Fruit fly (Drosophila melanogaster) whole organism, embryonic: Measurements from ENCODE around the gene CG9044.

Experiments
- Antp ChIP-seq: fragments of 200-800 bp; sonication (Bioruptor generic); optimal IDR thresholded peaks from 3 replicates; lab custom pipeline; 2016; ENCODE audit warnings: missing biosample characterization, missing genetic modification characterization
- Atf3 ChIP-seq: fragments of 200-800 bp; sonication (Bioruptor generic); optimal IDR thresholded peaks from 3 replicates; lab custom pipeline; 2016; ENCODE audit warnings: missing biosample characterization, missing genetic modification characterization
- Atf6 ChIP-seq: fragments of 200-800 bp; sonication (Bioruptor generic); IDR thresholded peaks from 2 replicates; pipeline ENCODE4 v1.3.6; 2022; ENCODE audit warnings: missing biosample characterization, missing genetic modification characterization
- Blimp-1 ChIP-seq: fragments of 200-800 bp; sonication (Bioruptor generic); optimal IDR thresholded peaks from 3 replicates; lab custom pipeline; 2018; ENCODE audit warnings: missing biosample characterization, missing genetic modification characterization, mild to moderate bottlenecking, moderate library complexity, missing genetic modification reagents
- CG10321 ChIP-seq: fragments of 200-800 bp; sonication (Bioruptor generic); IDR thresholded peaks from 2 replicates; pipeline ENCODE4 v1.3.6; 2022; ENCODE audit warnings: missing biosample characterization, missing genetic modification characterization
- CG10431 ChIP-seq: fragments of 200-800 bp; sonication (Bioruptor generic); optimal IDR thresholded peaks from 3 replicates; lab custom pipeline; 2018; ENCODE audit warnings: missing biosample characterization, mild to moderate bottlenecking, missing genetic modification characterization
- CG11723 ChIP-seq: fragments of 200-800 bp; sonication (Bioruptor generic); optimal IDR thresholded peaks from 2 replicates; lab custom pipeline; 2017; ENCODE audit warnings: missing biosample characterization, mild to moderate bottlenecking, missing genetic modification characterization
- CG12299 ChIP-seq: fragments of 200-800 bp; sonication (Bioruptor generic); optimal IDR thresholded peaks from 2 replicates; lab custom pipeline; 2018; ENCODE audit warnings: missing biosample characterization, mild to moderate bottlenecking, missing genetic modification characterization
- CG13624 ChIP-seq: fragments of 200-800 bp; sonication (Bioruptor generic); optimal IDR thresholded peaks from 2 replicates; lab custom pipeline; 2016; ENCODE audit warnings: missing biosample characterization, missing genetic modification characterization
- CG15601 ChIP-seq: fragments of 200-800 bp; sonication (Bioruptor generic); optimal IDR thresholded peaks from 3 replicates; lab custom pipeline; 2019; ENCODE audit warnings: missing biosample characterization, mild to moderate bottlenecking, missing genetic modification characterization, moderate library complexity
- CG18262 ChIP-seq: fragments of 200-800 bp; optimal IDR thresholded peaks from 3 replicates; lab custom pipeline; 2019; ENCODE audit warnings: missing biosample characterization, mild to moderate bottlenecking, missing genetic modification characterization, moderate library complexity
- CG3163 ChIP-seq: fragments of 200-800 bp; sonication (Bioruptor generic); optimal IDR thresholded peaks from 3 replicates; lab custom pipeline; 2016; ENCODE audit warnings: missing biosample characterization, missing genetic modification characterization
- CG33557 ChIP-seq: fragments of 200-800 bp; sonication (Bioruptor generic); optimal IDR thresholded peaks from 2 replicates; lab custom pipeline; 2019; ENCODE audit warnings: missing biosample characterization, mild to moderate bottlenecking, missing genetic modification characterization, moderate library complexity
- CG4404 ChIP-seq: fragments of 200-800 bp; sonication (Bioruptor generic); IDR thresholded peaks from 2 replicates; pipeline ENCODE4 v1.3.6; 2022; ENCODE audit warnings: missing biosample characterization, missing genetic modification characterization
- CG6175 ChIP-seq: fragments of 200-800 bp; sonication (Bioruptor generic); IDR thresholded peaks from 3 replicates; pipeline ENCODE4 v1.3.6; 2022; ENCODE audit warnings: missing biosample characterization, missing genetic modification characterization
- CG9876 ChIP-seq: fragments of 200-800 bp; sonication (Bioruptor generic); optimal IDR thresholded peaks from 2 replicates; lab custom pipeline; 2016; ENCODE audit warnings: missing biosample characterization, missing genetic modification characterization
- CrebB ChIP-seq: fragments of 200-800 bp; sonication (Bioruptor generic); optimal IDR thresholded peaks from 3 replicates; lab custom pipeline; 2018; ENCODE audit warnings: missing biosample characterization, mild to moderate bottlenecking, missing genetic modification characterization
- E2f1 ChIP-seq: fragments of 200-800 bp; sonication (Bioruptor generic); IDR thresholded peaks from 2 replicates; pipeline ENCODE4 v1.3.6; 2022; ENCODE audit warnings: missing biosample characterization, missing genetic modification characterization
- Fer3 ChIP-seq: fragments of 200-800 bp; sonication (Bioruptor generic); optimal IDR thresholded peaks from 2 replicates; lab custom pipeline; 2018; ENCODE audit warnings: missing biosample characterization, mild to moderate bottlenecking, missing genetic modification characterization, moderate library complexity
- GATAe ChIP-seq: fragments of 200-800 bp; sonication (Bioruptor generic); conservative IDR thresholded peaks from 2 replicates; pipeline ENCODE4 v1.3.6; 2022; ENCODE audit warnings: missing biosample characterization, missing genetic modification characterization
- HLHmδ ChIP-seq: fragments of 200-800 bp; sonication (Bioruptor generic); optimal IDR thresholded peaks from 2 replicates; lab custom pipeline; 2018; ENCODE audit warnings: missing biosample characterization, mild to moderate bottlenecking, missing genetic modification characterization, moderate library complexity
- HmgZ ChIP-seq: fragments of 200-800 bp; sonication (Bioruptor generic); optimal IDR thresholded peaks from 2 replicates; lab custom pipeline; 2018; ENCODE audit warnings: missing biosample characterization, mild to moderate bottlenecking, missing genetic modification characterization
- Hr39 ChIP-seq: fragments of >200 bp; optimal IDR thresholded peaks from 2 replicates; lab custom pipeline; 2017
- Hsf ChIP-seq: fragments of 200-800 bp; sonication (Bioruptor generic); optimal IDR thresholded peaks from 3 replicates; lab custom pipeline; 2016; ENCODE audit warnings: missing biosample characterization, missing genetic modification characterization
- Meics ChIP-seq: fragments of 200-800 bp; sonication (Bioruptor generic); optimal IDR thresholded peaks from 2 replicates; lab custom pipeline; 2017; ENCODE audit warnings: missing biosample characterization, mild to moderate bottlenecking, missing genetic modification characterization
- NC2α ChIP-seq: fragments of 200-800 bp; sonication (Bioruptor generic); optimal IDR thresholded peaks from 2 replicates; lab custom pipeline; 2016; ENCODE audit warnings: missing biosample characterization, missing genetic modification characterization
- Pdp1 ChIP-seq, 2 experiments: fragments of 200-800 bp; sonication (Bioruptor generic); optimal IDR thresholded peaks; 3 replicates each; lab custom pipeline; 2016; ENCODE audit warnings: missing biosample characterization in 2 of 2, missing genetic modification characterization in 2 of 2, mild to moderate bottlenecking in 1 of 2, moderate library complexity in 1 of 2
- abd-A ChIP-seq: fragments of 200-800 bp; sonication (Bioruptor generic); optimal IDR thresholded peaks from 3 replicates; lab custom pipeline; 2019; ENCODE audit warnings: missing biosample characterization, mild to moderate bottlenecking, missing genetic modification characterization, moderate library complexity
- aop ChIP-seq: fragments of 200-800 bp; sonication (Bioruptor generic); IDR thresholded peaks from 2 replicates; pipeline ENCODE4 v1.3.6; 2022; ENCODE audit warnings: missing biosample characterization, missing genetic modification characterization
- btn ChIP-seq: fragments of 200-800 bp; sonication (Bioruptor generic); optimal IDR thresholded peaks from 2 replicates; lab custom pipeline; 2016; ENCODE audit warnings: missing biosample characterization, missing genetic modification characterization
- chinmo ChIP-seq: fragments of 200-800 bp; sonication (Bioruptor generic); IDR thresholded peaks from 4 replicates; pipeline ENCODE4 v1.3.6; 2022; ENCODE audit warnings: missing biosample characterization, missing genetic modification characterization; ENCODE audit not compliant: partially characterized antibody
- crol ChIP-seq: fragments of 200-800 bp; sonication (Bioruptor generic); IDR thresholded peaks from 2 replicates; pipeline ENCODE4 v1.3.6; 2022; ENCODE audit warnings: missing biosample characterization, missing genetic modification characterization
- dmrt99B ChIP-seq: fragments of 200-800 bp; sonication (Bioruptor generic); optimal IDR thresholded peaks from 2 replicates; lab custom pipeline; 2018; ENCODE audit warnings: missing biosample characterization, mild to moderate bottlenecking, missing genetic modification characterization, moderate library complexity
- exex ChIP-seq: fragments of 200-800 bp; sonication (Bioruptor generic); optimal IDR thresholded peaks from 4 replicates; lab custom pipeline; 2018; ENCODE audit warnings: missing biosample characterization, mild to moderate bottlenecking, missing genetic modification characterization, moderate library complexity
- eyg ChIP-seq: fragments of 200-800 bp; sonication (Bioruptor generic); optimal IDR thresholded peaks from 3 replicates; lab custom pipeline; 2016; ENCODE audit warnings: missing biosample characterization, missing genetic modification characterization
- fd64A ChIP-seq: fragments of 200-800 bp; sonication (Bioruptor generic); optimal IDR thresholded peaks from 3 replicates; lab custom pipeline; 2018; ENCODE audit warnings: missing biosample characterization, mild to moderate bottlenecking, missing genetic modification characterization
- fru ChIP-seq: fragments of >200 bp; optimal IDR thresholded peaks from 2 replicates; lab custom pipeline; 2017
- grn ChIP-seq: fragments of 200-800 bp; sonication (Bioruptor generic); optimal IDR thresholded peaks from 3 replicates; lab custom pipeline; 2017; ENCODE audit warnings: missing biosample characterization, missing genetic modification characterization
- h ChIP-seq: fragments of >200 bp; optimal IDR thresholded peaks from 2 replicates; lab custom pipeline; 2017
- hb ChIP-seq: fragments of 200-800 bp; sonication (Bioruptor generic); IDR thresholded peaks from 3 replicates; pipeline ENCODE4 v1.3.6; 2022; ENCODE audit warnings: missing biosample characterization, missing genetic modification characterization; ENCODE audit not compliant: partially characterized antibody
- hkb ChIP-seq, 2 experiments: fragments of 200-800 bp in 1 of 2; fragments of >200 bp in 1 of 2; sonication (Bioruptor generic) in 1 of 2; IDR thresholded peaks in 1 of 2; optimal IDR thresholded peaks in 1 of 2; 2 replicates each; pipeline versions ENCODE4 v1.3.6 to Lab custom; 2017 to 2022; ENCODE audit warnings: missing biosample characterization in 1 of 2, missing genetic modification characterization in 1 of 2
- knrl ChIP-seq: fragments of 200-800 bp; sonication (Bioruptor generic); IDR thresholded peaks from 3 replicates; pipeline ENCODE4 v1.3.6; 2022; ENCODE audit warnings: missing biosample characterization, missing genetic modification characterization; ENCODE audit not compliant: partially characterized antibody
- luna ChIP-seq: fragments of 200-800 bp; sonication (Bioruptor generic); optimal IDR thresholded peaks from 2 replicates; lab custom pipeline; 2016; ENCODE audit warnings: missing biosample characterization, missing genetic modification characterization
- nerfin-2 ChIP-seq: fragments of 200-800 bp; sonication (Bioruptor generic); IDR thresholded peaks from 2 replicates; pipeline ENCODE4 v1.3.6; 2022; ENCODE audit warnings: missing biosample characterization, missing genetic modification characterization; ENCODE audit not compliant: partially characterized antibody
- peb ChIP-seq: fragments of 200-800 bp; sonication (Bioruptor generic); IDR thresholded peaks from 2 replicates; pipeline ENCODE4 v1.3.6; 2022; ENCODE audit warnings: missing biosample characterization, missing genetic modification characterization
- scrt ChIP-seq: fragments of 200-800 bp; sonication (Bioruptor generic); optimal IDR thresholded peaks from 2 replicates; lab custom pipeline; 2018; ENCODE audit warnings: missing biosample characterization, mild to moderate bottlenecking, missing genetic modification characterization, moderate library complexity
- sim ChIP-seq: fragments of 200-800 bp; sonication (Bioruptor generic); IDR thresholded peaks from 2 replicates; pipeline ENCODE4 v1.3.6; 2022; ENCODE audit warnings: missing biosample characterization, missing genetic modification characterization
- so ChIP-seq: fragments of 200-800 bp; sonication (Bioruptor generic); IDR thresholded peaks from 3 replicates; pipeline ENCODE4 v1.3.6; 2022; ENCODE audit warnings: missing biosample characterization, missing genetic modification characterization
- sqz ChIP-seq: fragments of 200-800 bp; sonication (Bioruptor generic); optimal IDR thresholded peaks from 3 replicates; lab custom pipeline; 2018; ENCODE audit warnings: missing biosample characterization, mild to moderate bottlenecking, missing genetic modification characterization
- tgo ChIP-seq: fragments of 200-800 bp; sonication (Bioruptor generic); IDR thresholded peaks from 3 replicates; pipeline ENCODE4 v1.3.6; 2022; ENCODE audit warnings: missing biosample characterization, missing genetic modification characterization
- z ChIP-seq: fragments of 200-800 bp; sonication (Bioruptor generic); IDR thresholded peaks from 3 replicates; pipeline ENCODE4 v1.3.6; 2022; ENCODE audit warnings: missing biosample characterization, missing genetic modification characterization

The CG9044 gene

dm6 chr2L:5975025-5975539 is 25.8 kb downstream of the CG9044 start (continued):
- TF ChIP-seq CG6175 (GFP tag; lab: Robert Waterston, UW) (0 out of 3 replicates have a peak, but pooled peaks have one; percentile 46), Pdp1 (GFP tag; optimal IDR thresholded peaks at IDR 0.05; lab: Kevin White, UChicago) (no peak), peb (GFP tag; lab: Robert Waterston, UW) (no peak), CG18262 (tag; lab: Kevin White, UChicago) (no peak), hkb (optimal IDR thresholded peaks at IDR 0.05; lab: Kevin White, UChicago) (no peak), hkb (GFP tag; IDR thresholded peaks at IDR 0.05; lab: Robert Waterston, UW) (0 out of 2 replicates have a peak, but pooled peaks have one; percentile 12), HmgZ (tag; lab: Kevin White, UChicago) (no peak), CG10321 (0 out of 2 replicates have a peak, but pooled peaks have one; percentile 26), crol (GFP tag; lab: Robert Waterston, UW) (peak; percentile 40; the same call in 1 of the 2 replicates), CG10431 (GFP tag; lab: Kevin White, UChicago) (no peak), CG15601 (no peak), chinmo (GFP tag; lab: Robert Waterston, UW) (no peak), CG9876 (no peak)

dm6 chr2L:5975601-5976000 is 26.4 kb downstream of the CG9044 start:
- TF ChIP-seq exex (tag; lab: Kevin White, UChicago): peak; percentile 54
- TF ChIP-seq tgo (GFP tag; lab: Robert Waterston, UW): no peak
- peak; percentile 71; the same call in 1 of the 3 replicates for TF ChIP-seq z (GFP tag; lab: Robert Waterston, UW)
- no peak for TF ChIP-seq aop (GFP tag; lab: Robert Waterston, UW)
- TF ChIP-seq grn (GFP tag; lab: Kevin White, UChicago): peak; percentile 5
- TF ChIP-seq CG4404 (GFP tag; lab: Robert Waterston, UW): no peak
- no peak for TF ChIP-seq Meics (GFP tag; lab: Kevin White, UChicago)
- no peak for TF ChIP-seq Fer3 (tag; lab: Kevin White, UChicago)
- TF ChIP-seq fru (lab: Kevin White, UChicago): no peak
- no peak for TF ChIP-seq Atf3 (GFP tag; lab: Kevin White, UChicago)
- TF ChIP-seq Blimp-1 (GFP tag; lab: Kevin White, UChicago): peak; percentile 48
- TF ChIP-seq h (lab: Kevin White, UChicago): no peak
- TF ChIP-seq abd-A: no peak
- no peak for TF ChIP-seq sim
- no peak for TF ChIP-seq Hsf (GFP tag; lab: Kevin White, UChicago)
- no peak for TF ChIP-seq dmrt99B (tag; lab: Kevin White, UChicago)
- TF ChIP-seq Atf6 (GFP tag; lab: Robert Waterston, UW): no peak
- no peak for TF ChIP-seq hb (GFP tag; lab: Robert Waterston, UW)
- no peak for TF ChIP-seq Antp (GFP tag; lab: Kevin White, UChicago)
- no peak for TF ChIP-seq so (GFP tag; lab: Robert Waterston, UW)
- TF ChIP-seq sqz (GFP tag; lab: Kevin White, UChicago): peak; percentile 44
- TF ChIP-seq CG3163 (GFP tag; lab: Kevin White, UChicago): no peak
- no peak for TF ChIP-seq eyg (GFP tag; lab: Kevin White, UChicago)
- TF ChIP-seq CG11723 (GFP tag; lab: Kevin White, UChicago): no peak
- no peak for TF ChIP-seq CG33557 (GFP tag; lab: Kevin White, UChicago)
- no peak for TF ChIP-seq CG12299 (tag; lab: Kevin White, UChicago)
- TF ChIP-seq knrl (GFP tag; lab: Robert Waterston, UW): no peak
- TF ChIP-seq E2f1: no peak
- no peak for TF ChIP-seq luna (GFP tag; lab: Kevin White, UChicago)
- TF ChIP-seq GATAe (GFP tag; lab: Robert Waterston, UW): peak; percentile 45
- TF ChIP-seq btn (GFP tag; lab: Kevin White, UChicago): no peak
- no peak for TF ChIP-seq HLHmδ (GFP tag; lab: Kevin White, UChicago)
- TF ChIP-seq CG13624 (GFP tag; lab: Kevin White, UChicago): no peak
- no peak for TF ChIP-seq NC2α
- TF ChIP-seq Hr39 (lab: Kevin White, UChicago): no peak
- no peak for TF ChIP-seq nerfin-2 (GFP tag; lab: Robert Waterston, UW)
- no peak for TF ChIP-seq fd64A (GFP tag; lab: Kevin White, UChicago)
- no peak for TF ChIP-seq scrt (GFP tag; lab: Kevin White, UChicago)
- no peak for TF ChIP-seq CrebB (tag; lab: Kevin White, UChicago)
